Worm (Caenorhabditis elegans) whole organism, L2 larva: Measurements from ENCODE around the gene T02D1.8.

Experiments used
- C34F6.9 ChIP-seq: fragments of 150-350 bp; optimal IDR thresholded peaks from 2 replicates; lab custom pipeline; 2014; ENCODE audit warnings: missing biosample characterization, missing genetic modification characterization
- F13H6.1 ChIP-seq: sonication (generic microtip); optimal IDR thresholded peaks from 2 replicates; lab custom pipeline; 2016; ENCODE audit warnings: missing genetic modification characterization, missing compliant biosample characterization
- R02D3.7 ChIP-seq: fragments of 150-350 bp; optimal IDR thresholded peaks from 2 replicates; lab custom pipeline; 2014; ENCODE audit warnings: missing biosample characterization, missing genetic modification characterization
- Y55F3AM.14 ChIP-seq: fragments of 200-800 bp; sonication (Bioruptor generic); optimal IDR thresholded peaks from 2 replicates; lab custom pipeline; 2018; ENCODE audit warnings: mild to moderate bottlenecking, missing genetic modification characterization, missing compliant biosample characterization
- ZK546.5 ChIP-seq: sonication (generic microtip); optimal IDR thresholded peaks from 2 replicates; lab custom pipeline; 2017; ENCODE audit warnings: missing biosample characterization, missing genetic modification characterization
- alr-1 ChIP-seq: fragments of 150-350 bp; optimal IDR thresholded peaks from 2 replicates; lab custom pipeline; 2014; ENCODE audit warnings: missing biosample characterization, missing genetic modification characterization
- aly-2 ChIP-seq: fragments of 150-350 bp; optimal IDR thresholded peaks from 2 replicates; lab custom pipeline; 2014; ENCODE audit warnings: missing biosample characterization, missing genetic modification characterization
- ama-1 ChIP-seq: fragments of 150-350 bp; optimal IDR thresholded peaks from 2 replicates; lab custom pipeline; 2018; ENCODE audit warnings: inconsistent platforms
- blmp-1 ChIP-seq: sonication (generic microtip); optimal IDR thresholded peaks from 2 replicates; lab custom pipeline; 2017; ENCODE audit warnings: missing genetic modification characterization, mild to moderate bottlenecking, missing compliant biosample characterization, antibody characterized with exemption, moderate library complexity; ENCODE audit not compliant: insufficient read depth
- ceh-16 ChIP-seq: fragments of 150-350 bp; optimal IDR thresholded peaks from 2 replicates; lab custom pipeline; 2014; ENCODE audit warnings: missing biosample characterization, missing genetic modification characterization
- ceh-82 ChIP-seq: fragments of 150-350 bp; optimal IDR thresholded peaks from 2 replicates; lab custom pipeline; 2014; ENCODE audit warnings: missing biosample characterization, missing genetic modification characterization
- crh-2 ChIP-seq: sonication (generic microtip); optimal IDR thresholded peaks from 2 replicates; lab custom pipeline; 2017; ENCODE audit warnings: missing biosample characterization, missing genetic modification characterization
- egl-27 ChIP-seq: sonication (generic microtip); optimal IDR thresholded peaks from 3 replicates; lab custom pipeline; 2017; ENCODE audit warnings: missing biosample characterization, missing genetic modification reagents, missing genetic modification characterization
- elt-1 ChIP-seq: fragments of 150-350 bp; optimal IDR thresholded peaks from 2 replicates; lab custom pipeline; 2014; ENCODE audit warnings: missing biosample characterization, missing genetic modification characterization
- elt-3 ChIP-seq: sonication (generic microtip); optimal IDR thresholded peaks from 2 replicates; lab custom pipeline; 2017; ENCODE audit warnings: missing biosample characterization, missing genetic modification characterization
- gmeb-1 ChIP-seq: fragments of 150-350 bp; optimal IDR thresholded peaks from 2 replicates; lab custom pipeline; 2014; ENCODE audit warnings: missing biosample characterization, missing genetic modification characterization
- lin-13 ChIP-seq: fragments of 150-350 bp; optimal IDR thresholded peaks from 2 replicates; lab custom pipeline; 2014; ENCODE audit warnings: missing biosample characterization, missing genetic modification reagents, missing genetic modification characterization
- lsy-2 ChIP-seq, 2 experiments: fragments of 150-350 bp in 1 of 2; sonication (generic microtip) in 1 of 2; optimal IDR thresholded peaks; 2 replicates each; lab custom pipeline; 2014 to 2017; ENCODE audit warnings: missing biosample characterization in 2 of 2, missing genetic modification characterization in 2 of 2
- mbf-1 ChIP-seq: sonication (generic microtip); optimal IDR thresholded peaks from 2 replicates; lab custom pipeline; 2017; ENCODE audit warnings: missing biosample characterization, missing genetic modification characterization
- mdl-1 ChIP-seq, 2 experiments: fragments of 150-350 bp in 1 of 2; sonication (generic microtip) in 1 of 2; optimal IDR thresholded peaks; 2 replicates each; lab custom pipeline; 2017; ENCODE audit warnings: missing biosample characterization in 2 of 2, missing genetic modification characterization in 2 of 2
- nhr-10 ChIP-seq: sonication (generic microtip); optimal IDR thresholded peaks from 2 replicates; lab custom pipeline; 2017; ENCODE audit warnings: missing biosample characterization, missing genetic modification characterization
- nhr-11 ChIP-seq: fragments of 150-350 bp; optimal IDR thresholded peaks from 2 replicates; lab custom pipeline; 2014; ENCODE audit warnings: missing biosample characterization, missing genetic modification characterization
- nhr-129 ChIP-seq: fragments of 150-350 bp; optimal IDR thresholded peaks from 2 replicates; lab custom pipeline; 2014; ENCODE audit warnings: missing biosample characterization, missing genetic modification characterization
- nhr-21 ChIP-seq: fragments of 150-350 bp; optimal IDR thresholded peaks from 2 replicates; lab custom pipeline; 2014; ENCODE audit warnings: missing biosample characterization, missing genetic modification characterization
- nhr-23 ChIP-seq: fragments of 150-350 bp; optimal IDR thresholded peaks from 2 replicates; lab custom pipeline; 2014; ENCODE audit warnings: missing biosample characterization, missing genetic modification reagents, missing genetic modification characterization
- nhr-25 ChIP-seq: fragments of 150-350 bp; sonication (generic microtip); optimal IDR thresholded peaks from 3 replicates; lab custom pipeline; 2014; ENCODE audit warnings: missing biosample characterization, missing genetic modification characterization
- nhr-6 ChIP-seq: fragments of 150-350 bp; optimal IDR thresholded peaks from 2 replicates; lab custom pipeline; 2014; ENCODE audit warnings: missing biosample characterization, missing genetic modification characterization
- nhr-77 ChIP-seq: fragments of 150-350 bp; optimal IDR thresholded peaks from 2 replicates; lab custom pipeline; 2014; ENCODE audit warnings: missing biosample characterization, missing genetic modification characterization
- peb-1 ChIP-seq: fragments of 150-350 bp; optimal IDR thresholded peaks from 2 replicates; lab custom pipeline; 2014; ENCODE audit warnings: missing biosample characterization, missing genetic modification characterization
- sem-4 ChIP-seq: fragments of 150-350 bp; optimal IDR thresholded peaks from 2 replicates; lab custom pipeline; 2014; ENCODE audit warnings: missing biosample characterization, missing genetic modification reagents, missing genetic modification characterization
- skn-1 ChIP-seq: sonication (generic microtip); optimal IDR thresholded peaks from 2 replicates; lab custom pipeline; 2017; ENCODE audit warnings: missing biosample characterization, missing genetic modification characterization
- sma-3 ChIP-seq: sonication (generic microtip); optimal IDR thresholded peaks from 2 replicates; lab custom pipeline; 2016; ENCODE audit warnings: missing genetic modification reagents, missing genetic modification characterization, missing compliant biosample characterization
- sma-9 ChIP-seq, 2 experiments: fragments of 150-350 bp in 1 of 2; sonication (generic microtip) in 1 of 2; optimal IDR thresholded peaks; 2 replicates each; lab custom pipeline; 2014 to 2016; ENCODE audit warnings: missing genetic modification characterization in 2 of 2, mild to moderate bottlenecking in 1 of 2, missing biosample characterization in 1 of 2, missing compliant biosample characterization in 1 of 2, missing genetic modification reagents in 1 of 2, moderate library complexity in 1 of 2
- snpc-4 ChIP-seq: fragments of 150-350 bp; optimal IDR thresholded peaks from 2 replicates; lab custom pipeline; 2014; ENCODE audit warnings: missing biosample characterization, missing genetic modification characterization
- unc-39 ChIP-seq: fragments of 150-350 bp; optimal IDR thresholded peaks from 2 replicates; lab custom pipeline; 2014; ENCODE audit warnings: missing biosample characterization, missing genetic modification characterization
- unc-62 ChIP-seq: fragments of 150-350 bp; optimal IDR thresholded peaks from 2 replicates; lab custom pipeline; 2014; ENCODE audit warnings: missing biosample characterization, missing genetic modification reagents, missing genetic modification characterization
- zag-1 ChIP-seq: fragments of 150-350 bp; optimal IDR thresholded peaks from 2 replicates; lab custom pipeline; 2014; ENCODE audit warnings: missing biosample characterization, missing genetic modification characterization
- ztf-1 ChIP-seq: fragments of 200-800 bp; sonication (Bioruptor generic); conservative IDR thresholded peaks from 2 replicates; pipeline ENCODE4 v1.3.6; 2022; ENCODE audit warnings: missing genetic modification characterization, missing compliant biosample characterization
- ztf-11 ChIP-seq: sonication (generic microtip); optimal IDR thresholded peaks from 2 replicates; lab custom pipeline; 2017; ENCODE audit warnings: missing biosample characterization, missing genetic modification characterization

The T02D1.8 gene

ce11 chrIV:17367294-17367693 is 20.0 kb downstream of the T02D1.8 start, which contains the start of gene zipt-17:
Gene zipt-17, minus strand, starts transcription at chrIV:17367394.
- no peak for TF ChIP-seq unc-62 (GFP tag; lab: Kevin White, UChicago)
- no peak for TF ChIP-seq peb-1
- no peak for TF ChIP-seq lin-13 (GFP tag; lab: Kevin White, UChicago)
- TF ChIP-seq gmeb-1 (tag; lab: Kevin White, UChicago) = no peak

DNA sequence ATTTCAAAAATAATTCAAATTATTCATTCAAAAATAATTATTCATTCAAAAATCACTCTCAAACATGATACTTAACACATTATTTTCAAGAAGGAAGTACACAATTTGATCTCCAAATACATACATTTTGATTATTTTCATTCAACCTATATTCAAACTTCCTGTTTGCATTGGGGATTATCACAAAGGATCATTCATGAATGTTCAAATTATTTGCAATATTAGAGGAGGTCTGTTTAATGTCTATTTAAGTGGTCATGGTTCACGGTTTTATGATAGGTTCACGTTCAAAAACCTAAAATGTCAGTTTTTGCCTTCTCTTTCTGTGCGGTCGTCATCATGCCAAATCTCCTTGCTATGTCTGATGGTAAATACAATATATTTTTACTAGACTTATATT is 26.1 kb downstream of the T02D1.8 start, which contains the start of gene clec-202:
Gene clec-202, plus strand, starts transcription at position 301 of the 400 bp plus-strand sequence.
- TF ChIP-seq nhr-77 = no peak
- TF ChIP-seq egl-27 (tag; lab: Kevin White, UChicago) = no peak
- TF ChIP-seq, all 48 proteins: peak for 0

- no peak for TF ChIP-seq nhr-129 (tag; lab: Kevin White, UChicago)
- no peak for TF ChIP-seq C34F6.9 (tag; lab: Kevin White, UChicago)
- TF ChIP-seq F13H6.1 = no peak
- no peak for TF ChIP-seq unc-39 (tag; lab: Kevin White, UChicago)
- no peak for TF ChIP-seq unc-62 (GFP tag; lab: Kevin White, UChicago)
- TF ChIP-seq Y55F3AM.14 = no peak
- no peak for TF ChIP-seq elt-1
- no peak for TF ChIP-seq nhr-25 (tag; lab: Kevin White, UChicago)
- no peak for TF ChIP-seq skn-1 (tag; lab: Kevin White, UChicago)
- TF ChIP-seq ama-1 = no peak
- TF ChIP-seq alr-1 (tag; lab: Kevin White, UChicago) = no peak
- no peak for TF ChIP-seq ztf-11 (tag; lab: Kevin White, UChicago)
- no peak for TF ChIP-seq sma-3 (GFP tag; lab: Kevin White, UChicago)
- no peak for TF ChIP-seq blmp-1 (tag; lab: Kevin White, UChicago)
These were observed 35.7 kb downstream of the T02D1.8 start, which contains the start of gene clec-199 for ce11 chrIV:17351586-17351985. Gene clec-199, plus strand, starts transcription at chrIV:17351886.

ce11 chrIV:17346599-17347218 is 40.6 kb downstream of the T02D1.8 start, which contains the start of the genes clec-197 and clec-198:
Gene clec-197, minus strand, starts transcription at chrIV:17346699.
Gene clec-198, plus strand, starts transcription at chrIV:17347168.
- TF ChIP-seq blmp-1 (tag; lab: Kevin White, UChicago) = no peak
- no peak for TF ChIP-seq Y55F3AM.14
- no peak for TF ChIP-seq ztf-1 (GFP tag; lab: Robert Waterston, UW)
- no peak for TF ChIP-seq ZK546.5
- no peak for TF ChIP-seq ceh-82
- TF ChIP-seq mdl-1 (tag; optimal IDR thresholded peaks at IDR 0.05; lab: Kevin White, UChicago) = no peak
- TF ChIP-seq R02D3.7 (tag; lab: Kevin White, UChicago) = no peak
- no peak for TF ChIP-seq ceh-16 (tag; lab: Kevin White, UChicago)
- no peak for TF ChIP-seq nhr-77
- TF ChIP-seq crh-2 (tag; lab: Kevin White, UChicago) = no peak
- no peak for TF ChIP-seq lsy-2 (tag; optimal IDR thresholded peaks at IDR 0.05; lab: Kevin White, UChicago)

DNA sequence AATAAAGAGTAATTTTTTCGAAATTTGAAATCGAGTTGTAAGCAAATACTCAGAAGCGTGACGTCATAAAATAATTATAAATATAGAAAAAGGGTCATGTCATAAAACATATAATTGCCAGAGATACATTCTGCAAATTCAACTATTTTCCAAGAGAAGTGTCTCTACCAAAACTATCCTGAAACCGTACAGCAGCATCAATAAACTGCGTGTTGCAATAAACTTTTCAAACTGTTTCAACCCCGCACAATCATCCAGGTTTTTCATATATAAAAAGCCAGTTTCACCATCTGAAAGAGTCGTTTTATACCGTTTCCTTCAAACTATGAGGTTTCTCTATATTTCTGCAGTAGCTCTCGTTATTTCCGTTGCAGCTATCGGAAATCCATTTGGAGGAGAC is 43.8 kb downstream of the T02D1.8 start, which contains the start of gene C49C3.11:
Gene C49C3.11, plus strand, starts transcription at position 301 of the 400 bp plus-strand sequence.
- no peak for TF ChIP-seq ztf-1 (GFP tag; lab: Robert Waterston, UW)
- TF ChIP-seq nhr-11 (tag; lab: Kevin White, UChicago) = no peak
- no peak for TF ChIP-seq elt-3
- TF ChIP-seq aly-2 (tag; lab: Kevin White, UChicago) = no peak
- no peak for TF ChIP-seq sem-4 (tag; lab: Kevin White, UChicago)
- TF ChIP-seq skn-1 (tag; lab: Kevin White, UChicago) = no peak
- TF ChIP-seq nhr-10 (tag; lab: Kevin White, UChicago) = no peak

ce11 chrIV:17342667-17343066 is 44.6 kb downstream of the T02D1.8 start, which contains the start of gene C49C3.21:
Gene C49C3.21, plus strand, starts transcription at chrIV:17342967.
- TF ChIP-seq snpc-4 (tag; lab: Kevin White, UChicago) = no peak
- TF ChIP-seq mdl-1 (tag; optimal IDR thresholded peaks at IDR 0.05; lab: Kevin White, UChicago) = no peak
- no peak for TF ChIP-seq peb-1
- TF ChIP-seq lin-13 (GFP tag; lab: Kevin White, UChicago) = no peak
- TF ChIP-seq nhr-21 = no peak
- no peak for TF ChIP-seq unc-62 (GFP tag; lab: Kevin White, UChicago)
- TF ChIP-seq egl-27 (tag; lab: Kevin White, UChicago) = no peak
- TF ChIP-seq nhr-23 (tag; lab: Kevin White, UChicago) = no peak
- no peak for TF ChIP-seq nhr-6 (tag; lab: Kevin White, UChicago)
- no peak for TF ChIP-seq lsy-2 (tag; optimal IDR thresholded peaks at IDR 0.05; lab: Kevin White, UChicago)
- TF ChIP-seq nhr-77 = no peak
- no peak for TF ChIP-seq zag-1
- no peak for TF ChIP-seq aly-2 (tag; lab: Kevin White, UChicago)
- no peak for TF ChIP-seq sma-9 (GFP tag; optimal IDR thresholded peaks at IDR 0.05; lab: Kevin White, UChicago)
- no peak for TF ChIP-seq sma-9 (tag; optimal IDR thresholded peaks at IDR 0.05; lab: Kevin White, UChicago)
- no peak for TF ChIP-seq mbf-1 (tag; lab: Kevin White, UChicago)
- no peak for TF ChIP-seq nhr-11 (tag; lab: Kevin White, UChicago)
